Fruit fly (Drosophila melanogaster): Measurements from ENCODE around the gene mab-21.

Gene mab-21

DNA sequence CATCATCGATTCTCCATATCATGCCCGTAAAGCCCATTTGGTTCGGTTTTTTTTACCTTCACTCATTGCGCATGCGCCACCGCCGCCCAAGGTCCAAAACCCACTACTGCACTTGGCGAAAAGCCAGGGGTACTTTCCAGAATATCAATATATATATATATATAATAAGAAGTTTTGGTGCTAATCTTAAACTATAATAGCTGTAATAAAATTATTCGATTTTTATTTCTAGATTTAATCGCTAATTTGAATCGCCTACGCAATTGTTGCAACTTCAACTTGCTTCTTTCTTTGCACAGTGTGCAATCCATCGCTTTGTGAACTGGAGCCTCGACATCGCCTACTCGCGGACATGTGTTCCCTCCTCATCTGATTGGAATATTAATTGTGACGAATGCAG, 9.2 kb downstream of the mab-21 start (continued):
- TF ChIP-seq row (GFP tag; IDR thresholded peaks at IDR 0.05): no peak
- no peak for TF ChIP-seq sob (GFP tag; IDR thresholded peaks at IDR 0.05)
- TF ChIP-seq Hand (GFP tag; optimal IDR thresholded peaks at IDR 0.05): no peak
- TF ChIP-seq Lim3 (GFP tag; IDR thresholded peaks at IDR 0.05): no peak
- peak; percentile 45 for TF ChIP-seq CG2712 (tag; optimal IDR thresholded peaks at IDR 0.05)
- TF ChIP-seq CG6272 (GFP tag; IDR thresholded peaks at IDR 0.05): no peak
- TF ChIP-seq CG2678 (tag; optimal IDR thresholded peaks at IDR 0.05): peak; percentile 11
- no peak for TF ChIP-seq ewg (GFP tag; optimal IDR thresholded peaks at IDR 0.05)
- no peak for TF ChIP-seq CG8359 (GFP tag; optimal IDR thresholded peaks at IDR 0.05; ENCODE audit: borderline replicate concordance)
- TF ChIP-seq inv (GFP tag; IDR thresholded peaks at IDR 0.05; ENCODE audit: partially characterized antibody): no peak
- TF ChIP-seq BEAF-32 (GFP tag; optimal IDR thresholded peaks at IDR 0.05): no peak
- TF ChIP-seq CG1602 (GFP tag; optimal IDR thresholded peaks at IDR 0.05): no peak
- TF ChIP-seq schlank (tag; optimal IDR thresholded peaks at IDR 0.05): no peak
- TF ChIP-seq salm (tag; optimal IDR thresholded peaks at IDR 0.05): no peak
- no peak for TF ChIP-seq Hmx (GFP tag; optimal IDR thresholded peaks at IDR 0.05)
- TF ChIP-seq fd102C (GFP tag; optimal IDR thresholded peaks at IDR 0.05): no peak
- TF ChIP-seq lov (optimal IDR thresholded peaks at IDR 0.05): no peak
- no peak for TF ChIP-seq lov (GFP tag; IDR thresholded peaks at IDR 0.05)
- TF ChIP-seq tap (tag; optimal IDR thresholded peaks at IDR 0.05): no peak
- TF ChIP-seq ash1 (GFP tag; optimal IDR thresholded peaks at IDR 0.05): no peak
- TF ChIP-seq crp (GFP tag; optimal IDR thresholded peaks at IDR 0.05): no peak
- TF ChIP-seq CG2875 (GFP tag; optimal IDR thresholded peaks at IDR 0.05): no peak
- TF ChIP-seq bowl (GFP tag; IDR thresholded peaks at IDR 0.05): no peak
- TF ChIP-seq MTF-1 (GFP tag; optimal IDR thresholded peaks at IDR 0.05; ENCODE audit: borderline replicate concordance): no peak
- TF ChIP-seq disco-r (GFP tag; optimal IDR thresholded peaks at IDR 0.05): no peak
- TF ChIP-seq ara (GFP tag; IDR thresholded peaks at IDR 0.05): peak; percentile 23; the same call in 1 of the 2 replicates
- no peak for TF ChIP-seq esg (GFP tag; conservative IDR thresholded peaks at IDR 0.05)
- no peak for TF ChIP-seq z (GFP tag; IDR thresholded peaks at IDR 0.05)
- TF ChIP-seq Optix (GFP tag; IDR thresholded peaks at IDR 0.05): no peak
- TF ChIP-seq CG17328 (GFP tag; IDR thresholded peaks at IDR 0.05): no peak
- TF ChIP-seq btn (GFP tag; optimal IDR thresholded peaks at IDR 0.05): no peak
- TF ChIP-seq br (optimal IDR thresholded peaks at IDR 0.05): no peak
- TF ChIP-seq MBD-R2 (GFP tag; IDR thresholded peaks at IDR 0.05): no peak
- TF ChIP-seq Hmr (GFP tag; optimal IDR thresholded peaks at IDR 0.05): no peak
- no peak for TF ChIP-seq crol (GFP tag; IDR thresholded peaks at IDR 0.05)
- no peak for TF ChIP-seq pros (GFP tag; optimal IDR thresholded peaks at IDR 0.05)
- TF ChIP-seq jing (GFP tag; optimal IDR thresholded peaks at IDR 0.05): no peak
- no peak for TF ChIP-seq B-H1 (GFP tag; IDR thresholded peaks at IDR 0.05)
- no peak for TF ChIP-seq fd96Cb (tag; optimal IDR thresholded peaks at IDR 0.05)
- no peak for TF ChIP-seq sqz (GFP tag; optimal IDR thresholded peaks at IDR 0.05)
- TF ChIP-seq dysf (GFP tag; IDR thresholded peaks at IDR 0.05): no peak
- TF ChIP-seq Mrtf (GFP tag; IDR thresholded peaks at IDR 0.05): 0 out of 3 replicates have a peak, but pooled peaks have one; percentile 20
- no peak for TF ChIP-seq CG9797 (GFP tag; optimal IDR thresholded peaks at IDR 0.05)
- peak; percentile 47 for TF ChIP-seq gem (tag; optimal IDR thresholded peaks at IDR 0.05)
- TF ChIP-seq CG12942 (GFP tag; optimal IDR thresholded peaks at IDR 0.05): no peak
- TF ChIP-seq sug (tag; optimal IDR thresholded peaks at IDR 0.05): no peak
- TF ChIP-seq CG13775 (GFP tag; optimal IDR thresholded peaks at IDR 0.05): no peak
- no peak for TF ChIP-seq Stat92E (GFP tag; optimal IDR thresholded peaks at IDR 0.05)
- TF ChIP-seq CG11504 (tag; optimal IDR thresholded peaks at IDR 0.05): peak; percentile 37
- peak; percentile 42 for TF ChIP-seq CG10979 (tag; optimal IDR thresholded peaks at IDR 0.05)
- no peak for TF ChIP-seq CG13424 (tag; optimal IDR thresholded peaks at IDR 0.05)
- no peak for TF ChIP-seq fru (optimal IDR thresholded peaks at IDR 0.05)
